Worm (Caenorhabditis elegans) whole organism, mixed stage, embryonic: ENCODE data around the gene C35D10.1.

Experiments
- mep-1 ChIP-seq: fragments of 150-350 bp; optimal IDR thresholded peaks from 2 replicates; lab custom pipeline; 2017; ENCODE audit warnings: missing biosample characterization, missing genetic modification reagents, missing genetic modification characterization, inconsistent platforms
- nhr-237 ChIP-seq: fragments of 150-350 bp; optimal IDR thresholded peaks from 2 replicates; lab custom pipeline; 2014; ENCODE audit warnings: missing biosample characterization, missing genetic modification characterization
- nhr-28 ChIP-seq: fragments of 150-350 bp; optimal IDR thresholded peaks from 2 replicates; lab custom pipeline; 2014; ENCODE audit warnings: missing biosample characterization, missing genetic modification characterization
- nhr-76 ChIP-seq: sonication (generic microtip); optimal IDR thresholded peaks from 2 replicates; lab custom pipeline; 2017; ENCODE audit warnings: missing biosample characterization, missing genetic modification characterization
- pha-4 ChIP-seq: fragments of 150-350 bp; optimal IDR thresholded peaks from 2 replicates; lab custom pipeline; 2018; ENCODE audit warnings: missing biosample characterization, missing genetic modification reagents, missing genetic modification characterization
- tbx-8 ChIP-seq: fragments of 200-800 bp; sonication (Bioruptor generic); optimal IDR thresholded peaks from 2 replicates; lab custom pipeline; 2018; ENCODE audit warnings: mild to moderate bottlenecking, missing genetic modification characterization, moderate library complexity, missing compliant biosample characterization
- zip-8 ChIP-seq: fragments of 150-350 bp; optimal IDR thresholded peaks from 2 replicates; lab custom pipeline; 2014; ENCODE audit warnings: missing biosample characterization, missing genetic modification characterization

ce11 chrIII:4910956-4911355 is 31.4 kb downstream of the C35D10.1 start, which contains the start of gene F26F4.2:
- TF ChIP-seq tbx-8 (GFP tag; lab: Kevin White, UChicago), result no peak
- no peak for TF ChIP-seq zip-8 (tag; lab: Kevin White, UChicago)
- TF ChIP-seq nhr-76, result no peak
- no peak for TF ChIP-seq mep-1 (tag; lab: Kevin White, UChicago)
- no peak for TF ChIP-seq nhr-237
- no peak for TF ChIP-seq nhr-28
- TF ChIP-seq pha-4 (tag; lab: Kevin White, UChicago), result no peak
